Worm (Caenorhabditis elegans) whole organism, L4 larva: ENCODE results near the gene F58F6.6.

ENCODE experiments used
- ceh-82 ChIP-seq: sonication (generic microtip); optimal IDR thresholded peaks from 2 replicates; lab custom pipeline; 2017; ENCODE audit warnings: missing biosample characterization, missing genetic modification characterization
- hlh-30 ChIP-seq: sonication (generic microtip); optimal IDR thresholded peaks from 2 replicates; lab custom pipeline; 2017; ENCODE audit warnings: antibody characterized with exemption, mild to moderate bottlenecking, missing genetic modification characterization, missing compliant biosample characterization; ENCODE audit not compliant: insufficient read depth
- lin-39 ChIP-seq: fragments of 150-350 bp; optimal IDR thresholded peaks from 2 replicates; lab custom pipeline; 2014; ENCODE audit warnings: missing biosample characterization, missing genetic modification reagents, missing genetic modification characterization
- nhr-10 ChIP-seq: fragments of 150-350 bp; optimal IDR thresholded peaks from 2 replicates; lab custom pipeline; 2014; ENCODE audit warnings: missing biosample characterization, missing genetic modification characterization
- nhr-11 ChIP-seq: fragments of 150-350 bp; optimal IDR thresholded peaks from 2 replicates; lab custom pipeline; 2014; ENCODE audit warnings: missing biosample characterization, missing genetic modification characterization
- nhr-237 ChIP-seq: sonication (generic microtip); optimal IDR thresholded peaks from 2 replicates; lab custom pipeline; 2017; ENCODE audit warnings: missing biosample characterization, missing genetic modification characterization
- saeg-2 ChIP-seq: fragments of 200-800 bp; sonication (Bioruptor generic); IDR thresholded peaks from 2 replicates; pipeline ENCODE4 v1.3.6; 2022; ENCODE audit warnings: missing genetic modification reagents, missing genetic modification characterization, missing compliant biosample characterization
- skn-1 ChIP-seq: fragments of 150-350 bp; optimal IDR thresholded peaks from 2 replicates; lab custom pipeline; 2014; ENCODE audit warnings: missing biosample characterization, missing genetic modification characterization
- tag-97 ChIP-seq: fragments of 200-800 bp; sonication (Bioruptor generic); IDR thresholded peaks from 2 replicates; pipeline ENCODE4 v1.3.6; 2022; ENCODE audit warnings: missing genetic modification characterization, missing compliant biosample characterization
- zag-1 ChIP-seq: fragments of 150-350 bp; optimal IDR thresholded peaks from 2 replicates; lab custom pipeline; 2014; ENCODE audit warnings: missing biosample characterization, missing genetic modification characterization
- zip-11 ChIP-seq: fragments of 200-800 bp; sonication (Bioruptor generic); IDR thresholded peaks from 2 replicates; pipeline ENCODE4 v1.3.6; 2022; ENCODE audit warnings: missing genetic modification characterization, missing compliant biosample characterization

- TF ChIP-seq nhr-11 (tag; lab: Kevin White, UChicago), result no peak
- TF ChIP-seq zip-11, result no peak
- no peak for TF ChIP-seq tag-97 (GFP tag; lab: Robert Waterston, UW)
- no peak for TF ChIP-seq skn-1 (tag; lab: Kevin White, UChicago)
- TF ChIP-seq nhr-10 (tag; lab: Kevin White, UChicago), result no peak
- TF ChIP-seq lin-39 (tag; lab: Kevin White, UChicago), result no peak
- TF ChIP-seq nhr-237 (tag; lab: Kevin White, UChicago), result no peak
- TF ChIP-seq saeg-2 (GFP tag; lab: Robert Waterston, UW), result no peak
- TF ChIP-seq zag-1 (tag; lab: Kevin White, UChicago), result no peak
- TF ChIP-seq ceh-82 (tag; lab: Kevin White, UChicago), result no peak
- no peak for TF ChIP-seq hlh-30 (tag; lab: Kevin White, UChicago)
These were observed 12.9 kb downstream of the F58F6.6 start for ce11 chrIV:1353811-1354210.
